Fruit fly (Drosophila melanogaster): ENCODE measurements around the gene VhaAC45RP.

- TF ChIP-seq psq (optimal IDR thresholded peaks at IDR 0.05): no peak
- TF ChIP-seq CG8478 (optimal IDR thresholded peaks at IDR 0.05): no peak
- TF ChIP-seq usp (GFP tag; optimal IDR thresholded peaks at IDR 0.05): no peak
- no peak for TF ChIP-seq Dll (optimal IDR thresholded peaks at IDR 0.05)
- TF ChIP-seq pan (optimal IDR thresholded peaks at IDR 0.05): no peak
- no peak for TF ChIP-seq EcR (GFP tag; optimal IDR thresholded peaks at IDR 0.05)
Measured at dm6 chr3R:30175045-30175589, 8.9 kb upstream of the VhaAC45RP start.
